Worm (Caenorhabditis elegans): Measurements from ENCODE around the gene F13H10.9.

The F13H10.9 gene

DNA sequence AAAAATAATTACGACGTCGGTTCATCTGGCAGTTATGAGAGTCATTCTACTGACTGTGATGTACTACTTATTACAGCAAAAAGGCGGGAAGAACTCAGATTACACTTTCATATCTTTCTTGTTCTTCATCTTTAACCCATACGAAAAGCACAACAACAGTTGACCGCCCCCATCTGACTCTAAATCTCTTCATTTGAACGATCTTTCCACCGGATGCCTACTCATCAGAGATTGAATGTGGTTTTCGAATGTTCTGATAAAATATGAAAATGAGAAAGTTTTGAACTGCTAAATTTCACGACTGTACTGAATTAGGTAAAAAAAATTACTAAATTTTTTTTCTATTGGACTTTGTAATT lies 43.5 kb upstream of the F13H10.9 start, which contains the start of gene sri-19:
sri-19 (plus strand) TSS at position 143 of the 359 bp plus-strand sequence.
- no peak for TF ChIP-seq hmg-1.2 (GFP tag; IDR thresholded peaks at IDR 0.05)

DNA sequence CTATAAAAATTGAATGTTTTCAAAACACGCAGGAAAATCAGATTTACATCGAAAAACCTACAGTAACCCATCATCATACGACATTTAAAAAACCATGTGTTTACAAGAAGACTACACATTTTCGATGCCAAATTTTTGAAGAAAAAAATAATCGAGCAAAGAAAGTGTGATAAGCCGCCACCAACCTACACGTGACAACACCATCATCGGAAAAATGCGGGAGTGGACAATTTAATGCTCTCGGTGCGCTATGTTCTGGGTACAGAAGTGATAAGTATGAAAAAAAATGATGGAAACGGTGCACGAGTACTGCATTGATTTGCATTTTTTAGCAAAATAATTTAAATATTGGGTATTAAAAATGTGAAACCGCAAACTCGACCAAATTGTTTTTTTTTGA lies 37.0 kb upstream of the F13H10.9 start:
- TF ChIP-seq nhr-80 (tag; optimal IDR thresholded peaks at IDR 0.05) = peak; percentile 57
- TF ChIP-seq Y95B8A.8 (GFP tag; IDR thresholded peaks at IDR 0.05) = no peak
- no peak for TF ChIP-seq ZK185.1 (tag; optimal IDR thresholded peaks at IDR 0.05; ENCODE audit: poor library complexity, severe bottlenecking)

DNA sequence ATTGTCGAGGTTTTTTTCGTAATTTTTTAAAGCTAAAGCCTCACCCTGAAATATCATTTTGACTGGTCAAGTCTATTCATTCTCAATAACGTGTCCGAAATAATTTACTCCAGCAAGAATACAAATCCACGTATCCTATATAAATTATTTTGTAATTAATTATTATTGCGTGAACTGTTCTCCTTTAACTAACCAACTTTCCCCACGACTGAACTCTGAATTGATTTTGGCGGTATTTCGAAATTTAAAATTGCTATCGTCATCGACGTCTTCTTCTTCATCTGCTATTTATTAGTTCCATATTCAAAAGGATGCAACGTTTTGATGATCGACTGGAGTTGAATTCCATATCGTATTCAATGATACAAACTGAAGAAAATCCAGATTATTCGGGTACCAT lies 35.4 kb upstream of the F13H10.9 start, which contains the start of the genes aqp-3 and Y69E1A.8:
aqp-3 (minus strand) TSS at position 101 of the 400 bp plus-strand sequence.
Y69E1A.8 (plus strand) TSS at position 246 of the 400 bp plus-strand sequence.
- no peak for TF ChIP-seq lin-54 (GFP tag; optimal IDR thresholded peaks at IDR 0.05)
- TF ChIP-seq hmg-1.2 (GFP tag; IDR thresholded peaks at IDR 0.05) = no peak
- TF ChIP-seq ceh-100 (GFP tag; IDR thresholded peaks at IDR 0.05) = no peak
- TF ChIP-seq sptf-2 (GFP tag; optimal IDR thresholded peaks at IDR 0.05) = no peak
- no peak for TF ChIP-seq lsl-1 (GFP tag; optimal IDR thresholded peaks at IDR 0.05)
- no peak for TF ChIP-seq ztf-18 (tag; optimal IDR thresholded peaks at IDR 0.05)
- TF ChIP-seq Y79H2A.3 (GFP tag; conservative IDR thresholded peaks at IDR 0.05) = no peak

DNA sequence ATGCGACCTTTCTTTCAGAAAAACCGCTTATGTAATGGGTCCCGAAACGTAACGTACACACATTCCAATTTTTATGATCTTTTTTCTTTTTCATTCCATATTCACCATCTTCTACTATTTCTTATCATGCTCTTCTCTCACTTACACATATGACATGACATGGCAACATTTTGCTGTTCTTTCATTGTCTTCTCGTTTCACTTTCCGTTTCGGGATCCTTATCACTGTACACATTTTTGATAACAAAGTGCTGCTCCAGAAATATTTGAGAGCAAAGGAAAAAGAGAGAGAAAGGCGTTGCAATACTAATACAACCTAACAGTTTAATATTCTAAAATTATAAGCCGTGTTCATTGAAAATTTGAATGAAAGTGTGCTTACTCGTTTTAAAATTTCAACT lies 31.4 kb upstream of the F13H10.9 start:
- TF ChIP-seq sptf-2 (GFP tag; optimal IDR thresholded peaks at IDR 0.05) (no peak), ets-4 (GFP tag; optimal IDR thresholded peaks at IDR 0.05) (peak; percentile 77), ztf-22 (GFP tag; optimal IDR thresholded peaks at IDR 0.05) (peak; percentile 45), zfh-2 (GFP tag; conservative IDR thresholded peaks at IDR 0.05) (no peak), nhr-80 (tag; optimal IDR thresholded peaks at IDR 0.05) (peak; percentile 97), let-607 (tag; optimal IDR thresholded peaks at IDR 0.05) (peak; percentile 34 to 66)

- TF ChIP-seq ceh-79 (tag; optimal IDR thresholded peaks at IDR 0.05) = no peak
- TF ChIP-seq D2030.7 (GFP tag; IDR thresholded peaks at IDR 0.05) = no peak
- no peak for TF ChIP-seq lag-1 (GFP tag; IDR thresholded peaks at IDR 0.05)
- TF ChIP-seq nhr-90 (tag; optimal IDR thresholded peaks at IDR 0.05) = no peak
- TF ChIP-seq ceh-58 (GFP tag; IDR thresholded peaks at IDR 0.05) = no peak
- no peak for TF ChIP-seq cebp-1 (GFP tag; IDR thresholded peaks at IDR 0.05)
- no peak for TF ChIP-seq cebp-1 (tag; optimal IDR thresholded peaks at IDR 0.05)
- no peak for TF ChIP-seq mel-28 (tag; optimal IDR thresholded peaks at IDR 0.05; ENCODE audit: borderline replicate concordance)
- TF ChIP-seq Y67H2A.10 (GFP tag; conservative IDR thresholded peaks at IDR 0.05) = no peak
- no peak for TF ChIP-seq egl-18 (GFP tag; IDR thresholded peaks at IDR 0.05)
- no peak for TF ChIP-seq snpc-1.3 (tag; optimal IDR thresholded peaks at IDR 0.05; ENCODE audit: insufficient read depth)
- TF ChIP-seq xnd-1 (tag; optimal IDR thresholded peaks at IDR 0.05) = no peak
- no peak for TF ChIP-seq ztf-25 (GFP tag; IDR thresholded peaks at IDR 0.05)
- no peak for TF ChIP-seq bed-1 (GFP tag; IDR thresholded peaks at IDR 0.05)
These were observed 30.9 kb upstream of the F13H10.9 start for ce11 chrIV:10970767-10971166.

DNA sequence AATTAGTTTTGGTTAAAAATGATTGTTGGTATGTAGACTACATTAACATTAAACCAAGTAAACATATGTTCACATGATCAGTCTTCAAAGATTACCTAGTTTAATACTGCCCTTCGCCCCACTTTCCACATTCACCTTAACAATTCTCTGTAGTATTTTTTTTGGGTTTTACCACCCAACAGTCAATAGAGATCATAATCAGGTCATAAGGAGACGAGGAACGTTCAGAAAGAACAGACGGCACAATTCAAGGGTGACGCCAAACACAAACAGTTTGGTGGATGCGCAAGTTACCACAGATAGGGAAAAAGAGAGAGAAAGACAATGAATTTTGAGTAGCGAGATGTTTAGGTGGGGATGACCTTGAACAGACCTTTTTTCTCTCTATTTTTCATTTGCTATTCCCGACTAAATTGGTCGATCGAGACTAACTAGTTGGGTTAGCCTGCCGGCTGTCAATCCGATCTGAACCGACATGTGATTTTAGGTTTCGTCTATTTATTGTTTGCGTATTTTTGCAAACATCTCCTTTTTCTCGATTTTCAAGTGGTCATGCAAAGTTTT lies 30.0 kb upstream of the F13H10.9 start:
- peak; percentile 56 for TF ChIP-seq pha-4 (tag; optimal IDR thresholded peaks at IDR 0.05)
- no peak for TF ChIP-seq attf-6 (GFP tag; IDR thresholded peaks at IDR 0.05)
- TF ChIP-seq ztf-6 (GFP tag; IDR thresholded peaks at IDR 0.05) = 0 out of 2 replicates have a peak, but pooled peaks have one; percentile 40
- no peak for TF ChIP-seq snpc-3.4 (tag; optimal IDR thresholded peaks at IDR 0.05)
- no peak for TF ChIP-seq chd-7 (tag; optimal IDR thresholded peaks at IDR 0.05)
- TF ChIP-seq rpc-1 (optimal IDR thresholded peaks at IDR 0.05) = no peak
- no peak for TF ChIP-seq rpc-1 (tag; optimal IDR thresholded peaks at IDR 0.05)
- TF ChIP-seq nhr-80 (tag; optimal IDR thresholded peaks at IDR 0.05) = peak; percentile 27
- no peak for TF ChIP-seq ceh-58 (GFP tag; IDR thresholded peaks at IDR 0.05)
- no peak for TF ChIP-seq mes-4 (tag; optimal IDR thresholded peaks at IDR 0.05)
- no peak for TF ChIP-seq nhr-179 (tag; optimal IDR thresholded peaks at IDR 0.05)
- TF ChIP-seq nhr-120 (GFP tag; IDR thresholded peaks at IDR 0.05) = no peak
- no peak for TF ChIP-seq lir-1 (GFP tag; conservative IDR thresholded peaks at IDR 0.05)
- TF ChIP-seq snpc-1.1 (tag; optimal IDR thresholded peaks at IDR 0.05; ENCODE audit: insufficient read depth) = no peak
- TF ChIP-seq cebp-1 (GFP tag; IDR thresholded peaks at IDR 0.05) = no peak
- peak; percentile 29 for TF ChIP-seq cebp-1 (tag; optimal IDR thresholded peaks at IDR 0.05)
